Worm (Caenorhabditis elegans) whole organism, L4 larva: ENCODE results near the gene odd-1.
A peak's percentile ranks its signal among the peaks of the same experiment; 100 is the strongest.

Experiments
- ama-1 ChIP-seq: fragments of 150-350 bp; optimal IDR thresholded peaks from 2 replicates; lab custom pipeline; 2014; ENCODE audit warnings: inconsistent platforms, mixed read lengths
- daf-19 ChIP-seq: fragments of 200-800 bp; sonication (Bioruptor generic); conservative IDR thresholded peaks from 2 replicates; pipeline ENCODE4 v1.3.6; 2022; ENCODE audit warnings: missing genetic modification characterization, missing compliant biosample characterization
- dmd-6 ChIP-seq: fragments of 200-800 bp; sonication (Bioruptor generic); IDR thresholded peaks from 2 replicates; pipeline ENCODE4 v1.3.6; 2022; ENCODE audit warnings: missing genetic modification reagents, missing genetic modification characterization, missing compliant biosample characterization
- fos-1 ChIP-seq: fragments of 150-350 bp; optimal IDR thresholded peaks from 2 replicates; lab custom pipeline; 2014; ENCODE audit warnings: missing biosample characterization, missing genetic modification characterization
- lin-13 ChIP-seq: fragments of 150-350 bp; optimal IDR thresholded peaks from 2 replicates; lab custom pipeline; 2014; ENCODE audit warnings: missing biosample characterization, missing genetic modification reagents, missing genetic modification characterization
- lin-29 ChIP-seq: fragments of 200-800 bp; sonication (Bioruptor generic); IDR thresholded peaks from 2 replicates; pipeline ENCODE4 v1.3.6; 2022; ENCODE audit warnings: missing genetic modification reagents, missing genetic modification characterization, missing compliant biosample characterization
- lin-39 ChIP-seq: fragments of 150-350 bp; optimal IDR thresholded peaks from 2 replicates; lab custom pipeline; 2014; ENCODE audit warnings: missing biosample characterization, missing genetic modification reagents, missing genetic modification characterization
- lir-3 ChIP-seq: sonication (generic microtip); optimal IDR thresholded peaks from 2 replicates; lab custom pipeline; 2016; ENCODE audit warnings: mild to moderate bottlenecking, missing genetic modification characterization, missing compliant biosample characterization
- madf-9 ChIP-seq: fragments of 200-800 bp; sonication (Bioruptor generic); conservative IDR thresholded peaks from 2 replicates; pipeline ENCODE4 v1.3.6; 2022; ENCODE audit warnings: missing genetic modification reagents, missing genetic modification characterization, missing compliant biosample characterization
- nhr-11 ChIP-seq: fragments of 150-350 bp; optimal IDR thresholded peaks from 2 replicates; lab custom pipeline; 2014; ENCODE audit warnings: missing biosample characterization, missing genetic modification characterization
- nhr-25 ChIP-seq: sonication (generic microtip); optimal IDR thresholded peaks from 2 replicates; lab custom pipeline; 2017; ENCODE audit warnings: missing genetic modification characterization, mild to moderate bottlenecking, missing compliant biosample characterization, antibody characterized with exemption, moderate library complexity, borderline replicate concordance; ENCODE audit not compliant: insufficient read depth
- set-16 ChIP-seq: fragments of 200-800 bp; sonication (Bioruptor generic); IDR thresholded peaks from 2 replicates; pipeline ENCODE4 v1.3.6; 2022; ENCODE audit warnings: missing genetic modification reagents, missing genetic modification characterization, missing compliant biosample characterization
- unc-62 ChIP-seq, 3 experiments: fragments of 150-350 bp in 1 of 3; sonication (generic microtip); optimal IDR thresholded peaks in 2 of 3; peaks in 1 of 3; 1 replicate in 1 of 3; 2 replicates in 2 of 3; lab custom pipeline; 2014 to 2017; ENCODE audit warnings: missing biosample characterization in 3 of 3, missing genetic modification characterization in 3 of 3, missing genetic modification reagents in 3 of 3, missing genotype in 1 of 3

DNA sequence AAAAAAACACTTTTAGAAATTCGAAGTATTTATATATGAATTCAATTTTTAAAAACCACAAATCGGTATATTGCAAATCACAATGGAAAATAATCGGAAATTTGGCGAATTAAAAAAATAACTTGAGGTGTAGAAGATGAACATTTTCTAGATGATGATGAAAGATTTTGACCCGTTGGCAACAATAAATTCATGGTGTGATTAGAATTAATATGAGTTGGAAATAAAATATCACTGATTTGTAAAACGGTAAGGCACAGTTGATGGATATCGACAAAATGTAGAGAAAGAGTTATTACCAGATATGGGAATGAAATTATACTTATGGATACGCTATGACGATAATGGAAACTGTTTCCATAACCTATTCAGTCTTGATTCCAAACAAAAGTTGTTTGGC is 4.2 kb downstream of the odd-1 start:
- TF ChIP-seq madf-9, result no peak
- no peak for TF ChIP-seq nhr-25 (tag; lab: Kevin White, UChicago)
- no peak for TF ChIP-seq lin-39 (tag; lab: Kevin White, UChicago)
- no peak for TF ChIP-seq fos-1
- no peak for TF ChIP-seq lin-13 (GFP tag; lab: Kevin White, UChicago)
- peak in 1 of 2 experiments; percentile 91 for TF ChIP-seq unc-62 (GFP tag; optimal IDR thresholded peaks at IDR 0.05 in 1 of 2; lab: Kevin White, UChicago)
- no peak for TF ChIP-seq unc-62 (tag; optimal IDR thresholded peaks at IDR 0.05; lab: Kevin White, UChicago)
- TF ChIP-seq dmd-6 (GFP tag; lab: Robert Waterston, UW), result no peak
- no peak for TF ChIP-seq set-16 (GFP tag; lab: Robert Waterston, UW)
- no peak for TF ChIP-seq daf-19
- no peak for TF ChIP-seq nhr-11 (tag; lab: Kevin White, UChicago)
- no peak for TF ChIP-seq ama-1 (lab: Kevin White, UChicago)
- no peak for TF ChIP-seq lir-3 (tag; lab: Kevin White, UChicago)
- TF ChIP-seq lin-29 (GFP tag; lab: Robert Waterston, UW), result no peak
